Fruit fly (Drosophila melanogaster) whole organism, embryonic: ENCODE measurements around the gene RpL14.

Source experiments
- Ada2b ChIP-seq: fragments of 200-800 bp; sonication (Bioruptor generic); IDR thresholded peaks from 2 replicates; pipeline ENCODE4 v1.3.6; 2022; ENCODE audit warnings: missing biosample characterization, missing genetic modification characterization
- Antp ChIP-seq: fragments of 200-800 bp; sonication (Bioruptor generic); optimal IDR thresholded peaks from 3 replicates; lab custom pipeline; 2016; ENCODE audit warnings: missing biosample characterization, missing genetic modification characterization
- BtbVII ChIP-seq: fragments of 200-800 bp; sonication (Bioruptor generic); optimal IDR thresholded peaks from 3 replicates; lab custom pipeline; 2017; ENCODE audit warnings: missing biosample characterization, mild to moderate bottlenecking, missing genetic modification characterization
- CG10543 ChIP-seq: fragments of 200-800 bp; sonication (Bioruptor generic); optimal IDR thresholded peaks from 3 replicates; lab custom pipeline; 2017; ENCODE audit warnings: missing biosample characterization, mild to moderate bottlenecking, missing genetic modification characterization, moderate library complexity
- CG14667 ChIP-seq: fragments of 200-800 bp; sonication (Bioruptor generic); IDR thresholded peaks from 2 replicates; pipeline ENCODE4 v1.3.6; 2022; ENCODE audit warnings: missing biosample characterization, missing genetic modification characterization
- CG15011 ChIP-seq: fragments of 200-800 bp; sonication (Bioruptor generic); optimal IDR thresholded peaks from 3 replicates; lab custom pipeline; 2018; ENCODE audit warnings: missing biosample characterization, mild to moderate bottlenecking, missing genetic modification characterization
- CG15073 ChIP-seq: fragments of 200-800 bp; sonication (Bioruptor generic); optimal IDR thresholded peaks from 2 replicates; lab custom pipeline; 2016; ENCODE audit warnings: missing biosample characterization, missing genetic modification characterization
- CG1529 ChIP-seq: fragments of 200-800 bp; sonication (Bioruptor generic); optimal IDR thresholded peaks from 3 replicates; lab custom pipeline; 2018; ENCODE audit warnings: missing biosample characterization, missing genetic modification characterization
- CG15696 ChIP-seq: fragments of 200-800 bp; sonication (Bioruptor generic); optimal IDR thresholded peaks from 2 replicates; lab custom pipeline; 2019; ENCODE audit warnings: missing biosample characterization, mild to moderate bottlenecking, missing genetic modification characterization, moderate library complexity
- CG16779 ChIP-seq: fragments of 200-800 bp; sonication (Bioruptor generic); IDR thresholded peaks from 2 replicates; pipeline ENCODE4 v1.3.6; 2022; ENCODE audit warnings: missing biosample characterization, missing genetic modification characterization
- CG17361 ChIP-seq: fragments of 200-800 bp; sonication (Bioruptor generic); IDR thresholded peaks from 3 replicates; pipeline ENCODE4 v1.3.6; 2022; ENCODE audit warnings: missing biosample characterization, missing genetic modification characterization
- CG2202 ChIP-seq: fragments of 200-800 bp; sonication (Bioruptor generic); optimal IDR thresholded peaks from 2 replicates; lab custom pipeline; 2018; ENCODE audit warnings: missing biosample characterization, mild to moderate bottlenecking, missing genetic modification characterization
- CG34376 ChIP-seq: fragments of 200-800 bp; sonication (Bioruptor generic); optimal IDR thresholded peaks from 2 replicates; lab custom pipeline; 2018; ENCODE audit warnings: missing biosample characterization, mild to moderate bottlenecking, missing genetic modification characterization
- CG43689 ChIP-seq: fragments of 200-800 bp; sonication (Bioruptor generic); IDR thresholded peaks from 2 replicates; pipeline ENCODE4 v1.3.6; 2022; ENCODE audit warnings: missing biosample characterization, missing genetic modification characterization
- CG6654 ChIP-seq: fragments of 200-800 bp; sonication (Bioruptor generic); optimal IDR thresholded peaks from 2 replicates; lab custom pipeline; 2017; ENCODE audit warnings: missing biosample characterization, mild to moderate bottlenecking, missing genetic modification characterization
- CG7372 ChIP-seq: fragments of 200-800 bp; sonication (Bioruptor generic); IDR thresholded peaks from 2 replicates; pipeline ENCODE4 v1.3.6; 2022; ENCODE audit warnings: missing biosample characterization, missing genetic modification characterization
- CG7839 ChIP-seq: fragments of 200-800 bp; sonication (Bioruptor generic); optimal IDR thresholded peaks from 3 replicates; lab custom pipeline; 2018; ENCODE audit warnings: missing biosample characterization, mild to moderate bottlenecking, missing genetic modification characterization, moderate library complexity
- CG9817 ChIP-seq: fragments of 200-800 bp; sonication (Bioruptor generic); optimal IDR thresholded peaks from 2 replicates; lab custom pipeline; 2018; ENCODE audit warnings: missing biosample characterization, mild to moderate bottlenecking, missing genetic modification characterization, moderate library complexity
- D19A ChIP-seq: fragments of 200-800 bp; optimal IDR thresholded peaks from 3 replicates; lab custom pipeline; 2019; ENCODE audit warnings: missing biosample characterization, mild to moderate bottlenecking, missing genetic modification characterization, moderate library complexity
- Ets65A ChIP-seq: fragments of 200-800 bp; sonication (Bioruptor generic); peaks from one replicate; lab custom pipeline; 2016; ENCODE audit warnings: missing biosample characterization, missing genetic modification characterization
- Ets97D ChIP-seq: fragments of 200-800 bp; sonication (Bioruptor generic); optimal IDR thresholded peaks from 3 replicates; lab custom pipeline; 2016; ENCODE audit warnings: missing biosample characterization, missing genetic modification characterization
- GATAe ChIP-seq: fragments of 200-800 bp; sonication (Bioruptor generic); conservative IDR thresholded peaks from 2 replicates; pipeline ENCODE4 v1.3.6; 2022; ENCODE audit warnings: missing biosample characterization, missing genetic modification characterization
- HLH4C ChIP-seq: fragments of 200-800 bp; sonication (Bioruptor generic); IDR thresholded peaks from 3 replicates; pipeline ENCODE4 v1.3.6; 2022; ENCODE audit warnings: missing biosample characterization, missing genetic modification characterization; ENCODE audit not compliant: partially characterized antibody
- Hmx ChIP-seq: fragments of 200-800 bp; sonication (Bioruptor generic); optimal IDR thresholded peaks from 2 replicates; lab custom pipeline; 2016; ENCODE audit warnings: missing biosample characterization, missing genetic modification characterization
- Hr39 ChIP-seq: fragments of >200 bp; optimal IDR thresholded peaks from 2 replicates; lab custom pipeline; 2017
- Hr51 ChIP-seq, 2 experiments: fragments of 200-800 bp; sonication (Bioruptor generic); optimal IDR thresholded peaks; 2 replicates in 1 of 2; 3 replicates in 1 of 2; lab custom pipeline; 2016 to 2018; ENCODE audit warnings: missing biosample characterization in 2 of 2, missing genetic modification characterization in 2 of 2, mild to moderate bottlenecking in 1 of 2, moderate library complexity in 1 of 2
- Kr ChIP-seq: fragments of 200-800 bp; sonication (Bioruptor generic); optimal IDR thresholded peaks from 2 replicates; lab custom pipeline; 2017; ENCODE audit warnings: missing biosample characterization, mild to moderate bottlenecking, missing genetic modification characterization
- NFAT ChIP-seq: fragments of 200-800 bp; sonication (Bioruptor generic); IDR thresholded peaks from 2 replicates; pipeline ENCODE4 v1.3.6; 2022; ENCODE audit warnings: missing biosample characterization, missing genetic modification characterization
- Optix ChIP-seq: fragments of 200-800 bp; sonication (Bioruptor generic); IDR thresholded peaks from 3 replicates; pipeline ENCODE4 v1.3.6; 2022; ENCODE audit warnings: missing biosample characterization, missing genetic modification characterization
- Pdp1 ChIP-seq, 2 experiments: fragments of 200-800 bp; sonication (Bioruptor generic); optimal IDR thresholded peaks; 3 replicates each; lab custom pipeline; 2016; ENCODE audit warnings: missing biosample characterization in 2 of 2, missing genetic modification characterization in 2 of 2, mild to moderate bottlenecking in 1 of 2, moderate library complexity in 1 of 2
- Ptx1 ChIP-seq: fragments of 200-800 bp; sonication (Bioruptor generic); IDR thresholded peaks from 2 replicates; pipeline ENCODE4 v1.3.6; 2022; ENCODE audit warnings: missing biosample characterization, missing genetic modification characterization
- Ravus ChIP-seq: fragments of 200-800 bp; sonication (Bioruptor generic); IDR thresholded peaks from 2 replicates; pipeline ENCODE4 v1.3.6; 2022; ENCODE audit warnings: missing biosample characterization, missing genetic modification characterization
- Xbp1 ChIP-seq: fragments of 200-800 bp; sonication (Bioruptor generic); optimal IDR thresholded peaks from 3 replicates; lab custom pipeline; 2016; ENCODE audit warnings: missing biosample characterization, mild to moderate bottlenecking, missing genetic modification characterization
- ash1 ChIP-seq: fragments of 200-800 bp; sonication (Bioruptor generic); optimal IDR thresholded peaks from 2 replicates; lab custom pipeline; 2018; ENCODE audit warnings: missing biosample characterization, mild to moderate bottlenecking, missing genetic modification characterization
- bab2 ChIP-seq: fragments of 200-800 bp; sonication (Bioruptor generic); optimal IDR thresholded peaks from 2 replicates; lab custom pipeline; 2016; ENCODE audit warnings: missing biosample characterization, missing genetic modification characterization
- chinmo ChIP-seq: fragments of 200-800 bp; sonication (Bioruptor generic); IDR thresholded peaks from 4 replicates; pipeline ENCODE4 v1.3.6; 2022; ENCODE audit warnings: missing biosample characterization, missing genetic modification characterization; ENCODE audit not compliant: partially characterized antibody
- esg ChIP-seq: fragments of 200-800 bp; sonication (Bioruptor generic); conservative IDR thresholded peaks from 2 replicates; pipeline ENCODE4 v1.3.6; 2022; ENCODE audit warnings: missing biosample characterization, missing genetic modification characterization
- exex ChIP-seq: fragments of 200-800 bp; sonication (Bioruptor generic); optimal IDR thresholded peaks from 4 replicates; lab custom pipeline; 2018; ENCODE audit warnings: missing biosample characterization, mild to moderate bottlenecking, missing genetic modification characterization, moderate library complexity
- mirr ChIP-seq: fragments of 200-800 bp; sonication (Bioruptor generic); optimal IDR thresholded peaks from 3 replicates; lab custom pipeline; 2018; ENCODE audit warnings: missing biosample characterization, mild to moderate bottlenecking, missing genetic modification characterization
- nerfin-1 ChIP-seq: fragments of 200-800 bp; sonication (Bioruptor generic); optimal IDR thresholded peaks from 3 replicates; lab custom pipeline; 2019; ENCODE audit warnings: missing biosample characterization, mild to moderate bottlenecking, missing genetic modification characterization, moderate library complexity
- pan ChIP-seq, 4 experiments: fragments of >200 bp in 3 of 4; fragments of 200-800 bp in 1 of 4; sonication (Bioruptor generic) in 1 of 4; optimal IDR thresholded peaks in 3 of 4; IDR thresholded peaks in 1 of 4; 2 replicates each; pipeline versions ENCODE4 v1.3.6 to Lab custom; 2017 to 2022; ENCODE audit warnings: missing biosample characterization in 2 of 4, missing genetic modification characterization in 2 of 4, mixed read lengths in 1 of 4
- row ChIP-seq: fragments of 200-800 bp; sonication (Bioruptor generic); IDR thresholded peaks from 3 replicates; pipeline ENCODE4 v1.3.6; 2022; ENCODE audit warnings: missing biosample characterization, missing genetic modification characterization
- salm ChIP-seq: fragments of 200-800 bp; sonication (Bioruptor generic); optimal IDR thresholded peaks from 2 replicates; lab custom pipeline; 2018; ENCODE audit warnings: missing biosample characterization, mild to moderate bottlenecking, missing genetic modification characterization
- sd ChIP-seq: fragments of 200-800 bp; sonication (Bioruptor generic); optimal IDR thresholded peaks from 3 replicates; lab custom pipeline; 2018; ENCODE audit warnings: missing biosample characterization, mild to moderate bottlenecking, missing genetic modification characterization, moderate library complexity
- slou ChIP-seq: fragments of 200-800 bp; sonication (Bioruptor generic); optimal IDR thresholded peaks from 3 replicates; lab custom pipeline; 2016; ENCODE audit warnings: missing biosample characterization, missing genetic modification characterization
- sr ChIP-seq: fragments of 200-800 bp; sonication (Bioruptor generic); IDR thresholded peaks from 3 replicates; pipeline ENCODE4 v1.3.6; 2022; ENCODE audit warnings: missing biosample characterization, missing genetic modification characterization
- ssp ChIP-seq: fragments of 200-800 bp; sonication (Bioruptor generic); IDR thresholded peaks from 2 replicates; pipeline ENCODE4 v1.3.6; 2022; ENCODE audit warnings: missing biosample characterization, missing genetic modification characterization
- vfl ChIP-seq: fragments of 200-800 bp; sonication (Bioruptor generic); optimal IDR thresholded peaks from 2 replicates; lab custom pipeline; 2016; ENCODE audit warnings: missing biosample characterization, missing genetic modification characterization
- zf30C ChIP-seq: fragments of 200-800 bp; sonication (Bioruptor generic); optimal IDR thresholded peaks from 3 replicates; lab custom pipeline; 2018; ENCODE audit warnings: missing biosample characterization, mild to moderate bottlenecking, missing genetic modification characterization

Gene RpL14

DNA sequence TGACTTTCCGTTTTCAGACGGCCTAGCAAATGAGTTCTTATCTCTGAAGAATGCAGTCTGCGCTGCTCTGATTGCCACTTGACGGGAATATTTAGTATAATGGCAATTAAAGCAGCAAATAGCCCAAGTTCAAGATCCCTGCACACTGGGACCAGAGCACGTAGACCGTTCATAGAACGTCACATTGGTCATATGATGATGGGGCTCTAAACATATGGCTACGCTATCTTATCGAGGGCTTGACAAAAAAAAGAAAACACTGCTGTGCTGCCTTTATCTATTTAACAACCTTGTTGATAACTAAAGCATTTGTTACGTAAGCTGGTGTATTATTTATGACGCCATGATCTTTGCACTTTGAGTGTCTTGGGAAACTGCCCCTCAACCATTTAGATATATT lies 20.0 kb upstream of the RpL14 start:
- TF ChIP-seq Pdp1 (GFP tag; optimal IDR thresholded peaks at IDR 0.05; lab: Kevin White, UChicago) (peak in 1 of 2 experiments; percentile 85), CG1529 (GFP tag; lab: Kevin White, UChicago) (no peak), Ravus (GFP tag; lab: Robert Waterston, UW) (no peak), ssp (GFP tag; lab: Robert Waterston, UW) (no peak), GATAe (GFP tag; lab: Robert Waterston, UW) (peak; percentile 84), sd (tag; lab: Kevin White, UChicago) (peak; percentile 10), CG2202 (tag; lab: Kevin White, UChicago) (no peak), BtbVII (GFP tag; lab: Kevin White, UChicago) (peak; percentile 34), exex (peak; percentile 61), nerfin-1 (tag; lab: Kevin White, UChicago) (no peak), CG9817 (tag; lab: Kevin White, UChicago) (no peak), mirr (GFP tag; lab: Kevin White, UChicago) (peak; percentile 10), CG34376 (GFP tag; lab: Kevin White, UChicago) (peak; percentile 23), Ets65A (GFP tag; lab: Kevin White, UChicago) (peak; percentile 21), CG7839 (tag; lab: Kevin White, UChicago) (no peak), Ptx1 (GFP tag; lab: Robert Waterston, UW) (no peak)

DNA sequence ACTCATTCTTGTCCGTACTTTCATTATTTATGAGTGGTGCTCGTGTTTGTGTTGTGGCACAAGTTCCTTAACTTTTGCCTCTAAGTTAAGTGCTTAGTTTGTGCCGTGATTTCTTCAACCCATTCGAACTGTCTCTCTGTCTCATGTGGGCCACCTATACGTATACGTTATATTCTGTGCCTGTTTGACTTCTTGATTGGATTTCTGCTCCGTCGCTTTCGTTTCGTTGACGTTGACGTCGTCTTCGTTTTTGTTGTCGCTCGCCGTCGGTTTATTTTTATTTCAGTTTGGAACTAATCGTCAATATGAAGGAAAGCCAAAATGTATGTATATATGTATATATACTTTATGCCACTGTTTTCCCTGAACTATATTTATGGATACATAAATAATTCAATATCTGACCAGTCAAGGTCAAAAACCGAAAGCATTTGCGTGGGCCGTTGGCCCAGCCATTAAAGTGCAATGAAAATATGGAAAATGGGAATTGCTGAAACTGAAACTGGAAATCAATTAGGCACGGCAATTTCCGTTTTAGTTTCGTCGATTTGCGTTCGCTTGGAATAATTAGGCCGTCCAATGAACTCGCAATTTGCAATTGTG lies 18.6 kb upstream of the RpL14 start:
- no peak for TF ChIP-seq mirr (GFP tag; lab: Kevin White, UChicago)
- no peak for TF ChIP-seq CG15073 (GFP tag; lab: Kevin White, UChicago)
- peak; percentile 23 for TF ChIP-seq CG10543 (GFP tag; lab: Kevin White, UChicago)
- no peak for TF ChIP-seq CG43689 (GFP tag; lab: Robert Waterston, UW)
- TF ChIP-seq ash1 (GFP tag; lab: Kevin White, UChicago) = no peak
- TF ChIP-seq HLH4C (GFP tag; lab: Robert Waterston, UW) = no peak
- no peak for TF ChIP-seq NFAT (GFP tag; lab: Robert Waterston, UW)
- 0 out of 4 replicates have a peak, but pooled peaks have one; percentile 59 for TF ChIP-seq chinmo (GFP tag; lab: Robert Waterston, UW)
- no peak for TF ChIP-seq CG14667 (GFP tag; lab: Robert Waterston, UW)
- no peak for TF ChIP-seq CG16779 (GFP tag; lab: Robert Waterston, UW)
- no peak for TF ChIP-seq zf30C (GFP tag; lab: Kevin White, UChicago)
- no peak for TF ChIP-seq Antp
- no peak for TF ChIP-seq bab2 (GFP tag; lab: Kevin White, UChicago)
- TF ChIP-seq sr (GFP tag; lab: Robert Waterston, UW) = peak; percentile 88; the same call in 2 of the 3 replicates
- TF ChIP-seq Optix (GFP tag; lab: Robert Waterston, UW) = no peak
- TF ChIP-seq row (GFP tag; lab: Robert Waterston, UW) = no peak
- no peak for TF ChIP-seq pan (optimal IDR thresholded peaks at IDR 0.05; lab: Kevin White, UChicago)
- peak in 1 of 2 experiments; percentile 5 for TF ChIP-seq pan (GFP tag; optimal IDR thresholded peaks at IDR 0.05 in 1 of 2, IDR thresholded peaks at IDR 0.05 in 1 of 2)
- TF ChIP-seq esg (GFP tag; lab: Robert Waterston, UW) = no peak
- no peak for TF ChIP-seq Ets97D
- TF ChIP-seq Kr (GFP tag; lab: Kevin White, UChicago) = no peak
- TF ChIP-seq CG15011 (GFP tag; lab: Kevin White, UChicago) = no peak
- no peak for TF ChIP-seq D19A (tag; lab: Kevin White, UChicago)
- TF ChIP-seq CG6654 (GFP tag; lab: Kevin White, UChicago) = no peak
- no peak for TF ChIP-seq CG15696
- no peak for TF ChIP-seq Hr39 (lab: Kevin White, UChicago)
- peak; percentile 54; the same call in 1 of the 2 replicates for TF ChIP-seq CG7372 (GFP tag; lab: Robert Waterston, UW)
- no peak for TF ChIP-seq Hmx
- TF ChIP-seq CG17361 = no peak
- no peak for TF ChIP-seq Hr51 (GFP tag; optimal IDR thresholded peaks at IDR 0.05; lab: Kevin White, UChicago)
- TF ChIP-seq CG9817 (tag; lab: Kevin White, UChicago) = no peak
- no peak for TF ChIP-seq Ada2b
- TF ChIP-seq slou (GFP tag; lab: Kevin White, UChicago) = no peak
- TF ChIP-seq Xbp1 (GFP tag; lab: Kevin White, UChicago) = no peak
- no peak for TF ChIP-seq vfl (GFP tag; lab: Kevin White, UChicago)
- no peak for TF ChIP-seq salm
